Fruit fly (Drosophila melanogaster) whole organism, embryonic: Measurements from ENCODE around the gene CG12784.

Source experiments
- Abd-B ChIP-seq: fragments of 200-800 bp; sonication (Bioruptor generic); optimal IDR thresholded peaks from 2 replicates; lab custom pipeline; 2018; ENCODE audit warnings: missing biosample characterization, mild to moderate bottlenecking, missing genetic modification characterization, moderate library complexity
- Awh ChIP-seq: fragments of 200-800 bp; sonication (Bioruptor generic); IDR thresholded peaks from 2 replicates; pipeline ENCODE4, ENCODE4 v1.3.6; 2022; ENCODE audit warnings: missing biosample characterization, missing genetic modification characterization
- Blimp-1 ChIP-seq: fragments of 200-800 bp; sonication (Bioruptor generic); optimal IDR thresholded peaks from 3 replicates; lab custom pipeline; 2018; ENCODE audit warnings: missing biosample characterization, missing genetic modification characterization, mild to moderate bottlenecking, moderate library complexity, missing genetic modification reagents
- CG10147 ChIP-seq: fragments of 200-800 bp; sonication (Bioruptor generic); optimal IDR thresholded peaks from 2 replicates; lab custom pipeline; 2019; ENCODE audit warnings: missing biosample characterization, mild to moderate bottlenecking, missing genetic modification characterization, moderate library complexity
- CG10543 ChIP-seq: fragments of 200-800 bp; sonication (Bioruptor generic); optimal IDR thresholded peaks from 3 replicates; lab custom pipeline; 2017; ENCODE audit warnings: missing biosample characterization, mild to moderate bottlenecking, missing genetic modification characterization, moderate library complexity
- CG12299 ChIP-seq: fragments of 200-800 bp; sonication (Bioruptor generic); optimal IDR thresholded peaks from 2 replicates; lab custom pipeline; 2018; ENCODE audit warnings: missing biosample characterization, mild to moderate bottlenecking, missing genetic modification characterization
- CG1233 ChIP-seq: fragments of 200-800 bp; sonication (Bioruptor generic); optimal IDR thresholded peaks from 4 replicates; lab custom pipeline; 2018; ENCODE audit warnings: missing biosample characterization, mild to moderate bottlenecking, missing genetic modification characterization
- CG12391 ChIP-seq: fragments of 200-800 bp; sonication (Bioruptor generic); optimal IDR thresholded peaks from 3 replicates; lab custom pipeline; 2018; ENCODE audit warnings: missing biosample characterization, mild to moderate bottlenecking, missing genetic modification characterization, moderate library complexity
- CG13424 ChIP-seq: fragments of 200-800 bp; sonication (Bioruptor generic); optimal IDR thresholded peaks from 2 replicates; lab custom pipeline; 2019; ENCODE audit warnings: missing biosample characterization, mild to moderate bottlenecking, missing genetic modification characterization, moderate library complexity
- CG13894 ChIP-seq: fragments of 200-800 bp; sonication (Bioruptor generic); optimal IDR thresholded peaks from 3 replicates; lab custom pipeline; 2018; ENCODE audit warnings: missing biosample characterization, mild to moderate bottlenecking, missing genetic modification characterization, moderate library complexity
- CG15269 ChIP-seq: fragments of 200-800 bp; sonication (Bioruptor generic); optimal IDR thresholded peaks from 2 replicates; lab custom pipeline; 2018; ENCODE audit warnings: missing biosample characterization, mild to moderate bottlenecking, missing genetic modification characterization, moderate library complexity
- CG1647 ChIP-seq: fragments of 200-800 bp; sonication (Bioruptor generic); optimal IDR thresholded peaks from 3 replicates; lab custom pipeline; 2016; ENCODE audit warnings: missing biosample characterization, missing genetic modification characterization
- CG17359 ChIP-seq: fragments of 200-800 bp; sonication (Bioruptor generic); optimal IDR thresholded peaks from 3 replicates; lab custom pipeline; 2018; ENCODE audit warnings: missing biosample characterization, mild to moderate bottlenecking, missing genetic modification characterization, moderate library complexity
- CG17385 ChIP-seq: fragments of 200-800 bp; sonication (Bioruptor generic); optimal IDR thresholded peaks from 3 replicates; lab custom pipeline; 2018; ENCODE audit warnings: missing biosample characterization, mild to moderate bottlenecking, missing genetic modification characterization
- CG18599 ChIP-seq: fragments of 200-800 bp; sonication (Bioruptor generic); optimal IDR thresholded peaks from 3 replicates; lab custom pipeline; 2017; ENCODE audit warnings: missing biosample characterization, missing genetic modification characterization, mild to moderate bottlenecking, moderate library complexity, missing genetic modification reagents
- CG2116 ChIP-seq: fragments of 200-800 bp; sonication (Bioruptor generic); optimal IDR thresholded peaks from 3 replicates; lab custom pipeline; 2018; ENCODE audit warnings: missing biosample characterization, mild to moderate bottlenecking, missing genetic modification characterization
- CG2120 ChIP-seq: fragments of 200-800 bp; sonication (Bioruptor generic); optimal IDR thresholded peaks from 3 replicates; lab custom pipeline; 2016; ENCODE audit warnings: missing biosample characterization, missing genetic modification characterization
- CG32772 ChIP-seq: fragments of 200-800 bp; sonication (Bioruptor generic); IDR thresholded peaks from 2 replicates; pipeline ENCODE4 v1.3.6; 2022; ENCODE audit warnings: missing biosample characterization, missing genetic modification characterization
- CG34422 ChIP-seq: fragments of 200-800 bp; sonication (Bioruptor generic); IDR thresholded peaks from 3 replicates; pipeline ENCODE4 v1.3.6; 2022; ENCODE audit warnings: missing biosample characterization, missing genetic modification characterization
- CG4424 ChIP-seq: fragments of 200-800 bp; sonication (Bioruptor generic); optimal IDR thresholded peaks from 3 replicates; lab custom pipeline; 2016; ENCODE audit warnings: missing biosample characterization, missing genetic modification characterization
- CG7987 ChIP-seq: fragments of 200-800 bp; sonication (Bioruptor generic); optimal IDR thresholded peaks from 2 replicates; lab custom pipeline; 2018; ENCODE audit warnings: missing biosample characterization, mild to moderate bottlenecking, missing genetic modification characterization, moderate library complexity
- CG8290 ChIP-seq, 3 experiments: fragments of 200-800 bp; sonication (Bioruptor generic); optimal IDR thresholded peaks; 2 replicates each; lab custom pipeline; 2016 to 2019; ENCODE audit warnings: missing biosample characterization in 3 of 3, missing genetic modification characterization in 3 of 3, mild to moderate bottlenecking in 2 of 3, moderate library complexity in 1 of 3
- CG8924 ChIP-seq: fragments of 200-800 bp; optimal IDR thresholded peaks from 3 replicates; lab custom pipeline; 2019; ENCODE audit warnings: missing biosample characterization, mild to moderate bottlenecking, missing genetic modification characterization, moderate library complexity
- D ChIP-seq, 2 experiments: fragments of 200-800 bp in 1 of 2; fragments of >200 bp in 1 of 2; sonication (Bioruptor generic) in 1 of 2; optimal IDR thresholded peaks; 2 replicates in 1 of 2; 3 replicates in 1 of 2; lab custom pipeline; 2017; ENCODE audit warnings: mild to moderate bottlenecking in 1 of 2, missing biosample characterization in 1 of 2, missing genetic modification characterization in 1 of 2, missing genetic modification reagents in 1 of 2
- Dip2 ChIP-seq: fragments of 200-800 bp; sonication (Bioruptor generic); IDR thresholded peaks from 2 replicates; pipeline ENCODE4 v1.3.6; 2022; ENCODE audit warnings: missing biosample characterization, missing genetic modification characterization
- Eip74EF ChIP-seq, 2 experiments: fragments of 200-800 bp in 1 of 2; fragments of >200 bp in 1 of 2; sonication (Bioruptor generic) in 1 of 2; optimal IDR thresholded peaks; 2 replicates each; lab custom pipeline; 2017 to 2019; ENCODE audit warnings: missing biosample characterization in 2 of 2, missing genetic modification characterization in 2 of 2, mild to moderate bottlenecking in 1 of 2, moderate library complexity in 1 of 2
- HmgZ ChIP-seq: fragments of 200-800 bp; sonication (Bioruptor generic); optimal IDR thresholded peaks from 2 replicates; lab custom pipeline; 2018; ENCODE audit warnings: missing biosample characterization, mild to moderate bottlenecking, missing genetic modification characterization
- MESR4 ChIP-seq: fragments of 200-800 bp; sonication (Bioruptor generic); optimal IDR thresholded peaks from 2 replicates; lab custom pipeline; 2018; ENCODE audit warnings: missing biosample characterization, mild to moderate bottlenecking, missing genetic modification characterization, moderate library complexity
- MTF-1 ChIP-seq: fragments of 200-800 bp; sonication (Bioruptor generic); optimal IDR thresholded peaks from 2 replicates; lab custom pipeline; 2018; ENCODE audit warnings: missing biosample characterization, mild to moderate bottlenecking, missing genetic modification characterization, borderline replicate concordance
- Vsx1 ChIP-seq: fragments of 200-800 bp; sonication (Bioruptor generic); optimal IDR thresholded peaks from 2 replicates; lab custom pipeline; 2017; ENCODE audit warnings: missing biosample characterization, mild to moderate bottlenecking, missing genetic modification characterization, missing genetic modification reagents
- YL-1 ChIP-seq: fragments of 200-800 bp; sonication (Bioruptor generic); optimal IDR thresholded peaks from 3 replicates; lab custom pipeline; 2017; ENCODE audit warnings: missing biosample characterization, mild to moderate bottlenecking, missing genetic modification characterization
- da ChIP-seq: fragments of 200-800 bp; sonication (Bioruptor generic); optimal IDR thresholded peaks from 2 replicates; lab custom pipeline; 2016; ENCODE audit warnings: missing biosample characterization, missing genetic modification characterization
- dm ChIP-seq: fragments of 200-800 bp; sonication (Bioruptor generic); optimal IDR thresholded peaks from 3 replicates; lab custom pipeline; 2016; ENCODE audit warnings: missing biosample characterization, missing genetic modification characterization
- dysf ChIP-seq: fragments of 200-800 bp; sonication (Bioruptor generic); IDR thresholded peaks from 3 replicates; pipeline ENCODE4 v1.3.6; 2022; ENCODE audit warnings: missing biosample characterization, missing genetic modification characterization
- emc ChIP-seq: fragments of 200-800 bp; sonication (Bioruptor generic); optimal IDR thresholded peaks from 2 replicates; lab custom pipeline; 2016; ENCODE audit warnings: missing biosample characterization, missing genetic modification characterization
- eyg ChIP-seq: fragments of 200-800 bp; sonication (Bioruptor generic); optimal IDR thresholded peaks from 3 replicates; lab custom pipeline; 2016; ENCODE audit warnings: missing biosample characterization, missing genetic modification characterization
- fd3F ChIP-seq: fragments of 200-800 bp; sonication (Bioruptor generic); optimal IDR thresholded peaks from 2 replicates; lab custom pipeline; 2018; ENCODE audit warnings: missing biosample characterization, mild to moderate bottlenecking, missing genetic modification characterization, moderate library complexity
- gce ChIP-seq: fragments of 200-800 bp; sonication (Bioruptor generic); IDR thresholded peaks from 3 replicates; pipeline ENCODE4 v1.3.6; 2022; ENCODE audit warnings: missing biosample characterization, missing genetic modification characterization
- gsb ChIP-seq: fragments of 200-800 bp; sonication (Bioruptor generic); IDR thresholded peaks from 2 replicates; pipeline ENCODE4 v1.3.6; 2022; ENCODE audit warnings: missing biosample characterization, missing genetic modification characterization
- hbn ChIP-seq: fragments of 200-800 bp; sonication (Bioruptor generic); IDR thresholded peaks from 2 replicates; pipeline ENCODE4 v1.3.6; 2022; ENCODE audit warnings: missing biosample characterization, missing genetic modification characterization; ENCODE audit not compliant: partially characterized antibody
- mam ChIP-seq: fragments of 200-800 bp; sonication (Bioruptor generic); optimal IDR thresholded peaks from 3 replicates; lab custom pipeline; 2016; ENCODE audit warnings: missing biosample characterization, missing genetic modification characterization
- mirr ChIP-seq: fragments of 200-800 bp; sonication (Bioruptor generic); optimal IDR thresholded peaks from 3 replicates; lab custom pipeline; 2018; ENCODE audit warnings: missing biosample characterization, mild to moderate bottlenecking, missing genetic modification characterization
- mld ChIP-seq: fragments of 200-800 bp; sonication (Bioruptor generic); IDR thresholded peaks from 3 replicates; pipeline ENCODE4 v1.3.6; 2022; ENCODE audit warnings: missing biosample characterization, missing genetic modification characterization; ENCODE audit not compliant: partially characterized antibody
- nau ChIP-seq: fragments of 200-800 bp; sonication (Bioruptor generic); optimal IDR thresholded peaks from 3 replicates; lab custom pipeline; 2017; ENCODE audit warnings: missing biosample characterization, mild to moderate bottlenecking, missing genetic modification characterization, missing genetic modification reagents
- sens-2 ChIP-seq: fragments of 200-800 bp; sonication (Bioruptor generic); IDR thresholded peaks from 2 replicates; pipeline ENCODE4 v1.3.6; 2022; ENCODE audit warnings: missing biosample characterization, missing genetic modification characterization
- slbo ChIP-seq: fragments of 200-800 bp; sonication (Bioruptor generic); IDR thresholded peaks from 2 replicates; pipeline ENCODE4 v1.3.6; 2022; ENCODE audit warnings: missing biosample characterization, missing genetic modification characterization
- tio ChIP-seq: fragments of 200-800 bp; sonication (Bioruptor generic); optimal IDR thresholded peaks from 2 replicates; lab custom pipeline; 2017; ENCODE audit warnings: missing biosample characterization, missing genetic modification characterization, inconsistent platforms
- vfl ChIP-seq: fragments of 200-800 bp; sonication (Bioruptor generic); optimal IDR thresholded peaks from 2 replicates; lab custom pipeline; 2016; ENCODE audit warnings: missing biosample characterization, missing genetic modification characterization

CG12784 gene

dm6 chr3R:15794258-15794727 lies 31.4 kb downstream of the CG12784 start (continued):
- TF ChIP-seq CG2120 (GFP tag; lab: Kevin White, UChicago) = peak; percentile 58
- TF ChIP-seq HmgZ (tag; lab: Kevin White, UChicago) = peak; percentile 45
- no peak for TF ChIP-seq CG12391
- TF ChIP-seq Eip74EF (GFP tag; optimal IDR thresholded peaks at IDR 0.05; lab: Kevin White, UChicago) = peak in 1 of 2 experiments; percentile 92
- peak; percentile 60 for TF ChIP-seq YL-1 (GFP tag; lab: Kevin White, UChicago)
- TF ChIP-seq CG8290 (GFP tag; optimal IDR thresholded peaks at IDR 0.05; lab: Kevin White, UChicago) = no peak
- TF ChIP-seq CG8290 (tag; optimal IDR thresholded peaks at IDR 0.05; lab: Kevin White, UChicago) = no peak
- TF ChIP-seq CG32772 (GFP tag; lab: Robert Waterston, UW) = peak; percentile 92
- peak; percentile 27; the same call in 1 of the 2 replicates for TF ChIP-seq slbo (GFP tag; lab: Robert Waterston, UW)
- peak; percentile 49 for TF ChIP-seq CG15269 (tag; lab: Kevin White, UChicago)
- TF ChIP-seq CG10543 (GFP tag; lab: Kevin White, UChicago) = peak; percentile 70
- TF ChIP-seq Dip2 (GFP tag; lab: Robert Waterston, UW) = no peak
- TF ChIP-seq Abd-B (GFP tag; lab: Kevin White, UChicago) = peak; percentile 5
- TF ChIP-seq CG10147 = peak; percentile 4
- no peak for TF ChIP-seq tio (GFP tag; lab: Kevin White, UChicago)
- peak; percentile 59 for TF ChIP-seq CG17359 (tag; lab: Kevin White, UChicago)
- peak; percentile 65 for TF ChIP-seq mirr (GFP tag; lab: Kevin White, UChicago)
- TF ChIP-seq CG2116 = peak; percentile 46
- 0 out of 3 replicates have a peak, but pooled peaks have one; percentile 5 for TF ChIP-seq gce (GFP tag; lab: Robert Waterston, UW)
- peak; percentile 25 for TF ChIP-seq MESR4 (GFP tag; lab: Kevin White, UChicago)
- no peak for TF ChIP-seq mam
- peak; percentile 4 for TF ChIP-seq vfl (GFP tag; lab: Kevin White, UChicago)
- TF ChIP-seq CG17385 = peak; percentile 18
- no peak for TF ChIP-seq hbn (GFP tag; lab: Robert Waterston, UW)
- TF ChIP-seq D (optimal IDR thresholded peaks at IDR 0.05; lab: Kevin White, UChicago) = no peak
- peak; percentile 5 for TF ChIP-seq D (GFP tag; optimal IDR thresholded peaks at IDR 0.05; lab: Kevin White, UChicago)
- TF ChIP-seq CG13424 = peak; percentile 14
- peak; percentile 12 for TF ChIP-seq emc (GFP tag; lab: Kevin White, UChicago)
- TF ChIP-seq Blimp-1 (GFP tag; lab: Kevin White, UChicago) = peak; percentile 9
- TF ChIP-seq Awh = peak; percentile 74
- peak; percentile 28; the same call in 1 of the 3 replicates for TF ChIP-seq dysf (GFP tag; lab: Robert Waterston, UW)
- TF ChIP-seq fd3F = peak; percentile 13
- TF ChIP-seq dm (GFP tag; lab: Kevin White, UChicago) = peak; percentile 38
- TF ChIP-seq CG1233 (GFP tag; lab: Kevin White, UChicago) = peak; percentile 49
- TF ChIP-seq da (GFP tag; lab: Kevin White, UChicago) = peak; percentile 22
- TF ChIP-seq CG34422 (GFP tag; lab: Robert Waterston, UW) = peak; percentile 87
- no peak for TF ChIP-seq sens-2
- peak; percentile 45 for TF ChIP-seq CG8924
- TF ChIP-seq CG4424 (GFP tag; lab: Kevin White, UChicago) = peak; percentile 21
- peak; percentile 20 for TF ChIP-seq CG12299 (tag; lab: Kevin White, UChicago)
- TF ChIP-seq CG18599 (GFP tag; lab: Kevin White, UChicago) = peak; percentile 64
- peak; percentile 51 for TF ChIP-seq MTF-1
- TF ChIP-seq eyg (GFP tag; lab: Kevin White, UChicago) = peak; percentile 22
- TF ChIP-seq CG1647 (GFP tag; lab: Kevin White, UChicago) = peak; percentile 28
- TF ChIP-seq CG7987 (GFP tag; lab: Kevin White, UChicago) = peak; percentile 61
- peak; percentile 29 for TF ChIP-seq CG13894 (tag; lab: Kevin White, UChicago)
- no peak for TF ChIP-seq mld (GFP tag; lab: Robert Waterston, UW)
- TF ChIP-seq nau (GFP tag; lab: Kevin White, UChicago) = peak; percentile 1
- peak; percentile 61 for TF ChIP-seq Vsx1
- no peak for TF ChIP-seq gsb (GFP tag; lab: Robert Waterston, UW)
